Fruit fly (Drosophila melanogaster): ENCODE results near the gene boss.

Gene boss

dm6 chr3R:26005978-26006934, 44.5 kb downstream of the boss start (continued):
- no peak for TF ChIP-seq psq (GFP tag; optimal IDR thresholded peaks at IDR 0.05)
- TF ChIP-seq ems (GFP tag; optimal IDR thresholded peaks at IDR 0.05), result no peak
- no peak for TF ChIP-seq CG10366 (GFP tag; IDR thresholded peaks at IDR 0.05)
- peak; percentile 11 for TF ChIP-seq CG14710 (tag; optimal IDR thresholded peaks at IDR 0.05)
- no peak for TF ChIP-seq CG14441 (GFP tag; IDR thresholded peaks at IDR 0.05)
- TF ChIP-seq CG3065 (GFP tag; optimal IDR thresholded peaks at IDR 0.05), result no peak
- TF ChIP-seq CG30403 (GFP tag; optimal IDR thresholded peaks at IDR 0.05), result no peak
- no peak for TF ChIP-seq H2.0 (GFP tag; IDR thresholded peaks at IDR 0.05)
- peak; percentile 33 for TF ChIP-seq CG17385 (GFP tag; optimal IDR thresholded peaks at IDR 0.05)
- TF ChIP-seq row (GFP tag; IDR thresholded peaks at IDR 0.05), result 0 out of 3 replicates have a peak, but pooled peaks have one; percentile 16
- TF ChIP-seq Bgb (GFP tag; IDR thresholded peaks at IDR 0.05; ENCODE audit: partially characterized antibody), result peak; percentile 45; the same call in 1 of the 2 replicates
- TF ChIP-seq CG6689 (GFP tag; IDR thresholded peaks at IDR 0.05), result 0 out of 2 replicates have a peak, but pooled peaks have one; percentile 14
- TF ChIP-seq CG10565 (GFP tag; optimal IDR thresholded peaks at IDR 0.05), result no peak
- TF ChIP-seq YL-1 (GFP tag; optimal IDR thresholded peaks at IDR 0.05), result no peak
- TF ChIP-seq maf-S (GFP tag; optimal IDR thresholded peaks at IDR 0.05), result no peak
- no peak for TF ChIP-seq CG2116 (GFP tag; optimal IDR thresholded peaks at IDR 0.05)
- no peak for TF ChIP-seq CG12299 (tag; optimal IDR thresholded peaks at IDR 0.05)
- TF ChIP-seq BtbVII (GFP tag; optimal IDR thresholded peaks at IDR 0.05), result no peak
- peak; percentile 89 for TF ChIP-seq Deaf1 (tag; optimal IDR thresholded peaks at IDR 0.05)
- no peak for TF ChIP-seq esg (GFP tag; conservative IDR thresholded peaks at IDR 0.05)
- 0 out of 2 replicates have a peak, but pooled peaks have one; percentile 13 for TF ChIP-seq ap (GFP tag; IDR thresholded peaks at IDR 0.05)
- no peak for TF ChIP-seq TFAM (GFP tag; optimal IDR thresholded peaks at IDR 0.05)
- TF ChIP-seq CG10274 (GFP tag; optimal IDR thresholded peaks at IDR 0.05), result no peak
- TF ChIP-seq Pdp1 (GFP tag; optimal IDR thresholded peaks at IDR 0.05), result peak; percentile 1 to 33
- no peak for TF ChIP-seq Gug (GFP tag; IDR thresholded peaks at IDR 0.05)
- TF ChIP-seq pros (GFP tag; optimal IDR thresholded peaks at IDR 0.05), result peak; percentile 100
- no peak for TF ChIP-seq tx (GFP tag; optimal IDR thresholded peaks at IDR 0.05)
- no peak for TF ChIP-seq CG17186 (GFP tag; optimal IDR thresholded peaks at IDR 0.05)
- no peak for TF ChIP-seq B-H2 (GFP tag; optimal IDR thresholded peaks at IDR 0.05)
- TF ChIP-seq D19B (GFP tag; optimal IDR thresholded peaks at IDR 0.05), result no peak
- no peak for TF ChIP-seq Ets65A (GFP tag)
- peak; percentile 5 for TF ChIP-seq vvl (GFP tag; IDR thresholded peaks at IDR 0.05)
- TF ChIP-seq fu2 (GFP tag; optimal IDR thresholded peaks at IDR 0.05), result no peak
- TF ChIP-seq CG12391 (tag; optimal IDR thresholded peaks at IDR 0.05), result no peak
- TF ChIP-seq MBD-R2 (GFP tag; IDR thresholded peaks at IDR 0.05), result no peak
- TF ChIP-seq ac (GFP tag; optimal IDR thresholded peaks at IDR 0.05), result peak; percentile 88
- TF ChIP-seq cwo (GFP tag; optimal IDR thresholded peaks at IDR 0.05), result peak; percentile 76
- no peak for TF ChIP-seq Dref (GFP tag; IDR thresholded peaks at IDR 0.05)
- no peak; the same call in 2 of the 3 replicates for TF ChIP-seq zen2 (GFP tag; IDR thresholded peaks at IDR 0.05; ENCODE audit: partially characterized antibody)
- TF ChIP-seq CG5953 (GFP tag; IDR thresholded peaks at IDR 0.05), result no peak
- peak; percentile 86 for TF ChIP-seq oc (tag; optimal IDR thresholded peaks at IDR 0.05)
- TF ChIP-seq pnt (GFP tag; optimal IDR thresholded peaks at IDR 0.05), result no peak
- TF ChIP-seq CG2129 (GFP tag; IDR thresholded peaks at IDR 0.05; ENCODE audit: partially characterized antibody), result no peak
- no peak for TF ChIP-seq tin (GFP tag; optimal IDR thresholded peaks at IDR 0.05)
- no peak for TF ChIP-seq stc (GFP tag; IDR thresholded peaks at IDR 0.05)
- no peak for TF ChIP-seq yki (optimal IDR thresholded peaks at IDR 0.05)
- TF ChIP-seq Oli (tag; optimal IDR thresholded peaks at IDR 0.05), result no peak
- no peak for TF ChIP-seq H15 (GFP tag; IDR thresholded peaks at IDR 0.05)
- no peak for TF ChIP-seq pho (GFP tag; optimal IDR thresholded peaks at IDR 0.05)
